Fruit fly (Drosophila melanogaster): ENCODE measurements around the gene RfC38.

Gene RfC38

dm6 chr2L:11091111-11091510 lies 39.3 kb downstream of the RfC38 start, which contains the start of gene Wdr59 (continued):
- no peak for TF ChIP-seq D19B (GFP tag; optimal IDR thresholded peaks at IDR 0.05)
- TF ChIP-seq schlank (tag; optimal IDR thresholded peaks at IDR 0.05): no peak
- no peak for TF ChIP-seq ara (GFP tag; IDR thresholded peaks at IDR 0.05)
- no peak for TF ChIP-seq nau (GFP tag; optimal IDR thresholded peaks at IDR 0.05)
- no peak for TF ChIP-seq CG15011 (GFP tag; optimal IDR thresholded peaks at IDR 0.05)
- no peak for TF ChIP-seq Bteb2 (GFP tag; optimal IDR thresholded peaks at IDR 0.05)
- TF ChIP-seq CG2889 (GFP tag; IDR thresholded peaks at IDR 0.05): no peak
- peak; percentile 46 for TF ChIP-seq HmgZ (tag; optimal IDR thresholded peaks at IDR 0.05)
- no peak for TF ChIP-seq dan (GFP tag; IDR thresholded peaks at IDR 0.05)
- TF ChIP-seq Rx (GFP tag; IDR thresholded peaks at IDR 0.05): no peak
- no peak for TF ChIP-seq yki (optimal IDR thresholded peaks at IDR 0.05)
- TF ChIP-seq Mad (GFP tag; optimal IDR thresholded peaks at IDR 0.05): peak; percentile 22
- TF ChIP-seq Gug (GFP tag; IDR thresholded peaks at IDR 0.05): peak; percentile 22; the same call in 1 of the 4 replicates
- TF ChIP-seq CG2116 (GFP tag; optimal IDR thresholded peaks at IDR 0.05): peak; percentile 91
- TF ChIP-seq Hmx (GFP tag; optimal IDR thresholded peaks at IDR 0.05): peak; percentile 2
- no peak for TF ChIP-seq fru (optimal IDR thresholded peaks at IDR 0.05)
- peak; percentile 50 for TF ChIP-seq Sry-δ (GFP tag; optimal IDR thresholded peaks at IDR 0.05)
- no peak for TF ChIP-seq Optix (GFP tag; IDR thresholded peaks at IDR 0.05)
- TF ChIP-seq Asciz (GFP tag; optimal IDR thresholded peaks at IDR 0.05): no peak
- no peak for TF ChIP-seq CG3281 (GFP tag; optimal IDR thresholded peaks at IDR 0.05)
- TF ChIP-seq odd (GFP tag; optimal IDR thresholded peaks at IDR 0.05): no peak
- TF ChIP-seq CG13775 (GFP tag; optimal IDR thresholded peaks at IDR 0.05): peak; percentile 2
- TF ChIP-seq Abd-B (GFP tag; optimal IDR thresholded peaks at IDR 0.05): peak; percentile 58
- no peak for TF ChIP-seq gt (GFP tag; IDR thresholded peaks at IDR 0.05)
- peak; percentile 39 for TF ChIP-seq CG12155 (GFP tag; optimal IDR thresholded peaks at IDR 0.05)
- TF ChIP-seq eve (GFP tag; optimal IDR thresholded peaks at IDR 0.05): no peak
- TF ChIP-seq row (GFP tag; IDR thresholded peaks at IDR 0.05): peak; percentile 93
- no peak for TF ChIP-seq ase (GFP tag; IDR thresholded peaks at IDR 0.05)
- TF ChIP-seq CG18262 (tag; optimal IDR thresholded peaks at IDR 0.05): no peak
- peak; percentile 80 for TF ChIP-seq sens (GFP tag)
- TF ChIP-seq pan (optimal IDR thresholded peaks at IDR 0.05): no peak
- TF ChIP-seq pan (GFP tag; optimal IDR thresholded peaks at IDR 0.05 in 1 of 2, IDR thresholded peaks at IDR 0.05 in 1 of 2): peak in 1 of 2 experiments; percentile 25
- peak; percentile 33 for TF ChIP-seq CG15696 (tag; optimal IDR thresholded peaks at IDR 0.05)
- no peak for TF ChIP-seq Dip3 (GFP tag; optimal IDR thresholded peaks at IDR 0.05)
- no peak for TF ChIP-seq Elba2 (GFP tag; optimal IDR thresholded peaks at IDR 0.05)
- no peak for TF ChIP-seq CG13894 (tag; optimal IDR thresholded peaks at IDR 0.05)
- peak; percentile 60; the same call in 1 of the 2 replicates for TF ChIP-seq CG2129 (GFP tag; IDR thresholded peaks at IDR 0.05; ENCODE audit: partially characterized antibody)
- no peak for TF ChIP-seq Gsc (GFP tag; IDR thresholded peaks at IDR 0.05)
- no peak for TF ChIP-seq CG7987 (GFP tag; optimal IDR thresholded peaks at IDR 0.05)
- TF ChIP-seq cad (GFP tag; optimal IDR thresholded peaks at IDR 0.05): no peak
- TF ChIP-seq salm (tag; optimal IDR thresholded peaks at IDR 0.05): no peak
- TF ChIP-seq nerfin-1 (tag; optimal IDR thresholded peaks at IDR 0.05): no peak
- no peak for TF ChIP-seq fd102C (GFP tag; optimal IDR thresholded peaks at IDR 0.05)
- TF ChIP-seq Fer2 (tag; optimal IDR thresholded peaks at IDR 0.05): no peak
- peak; percentile 77 for TF ChIP-seq CG14710 (tag; optimal IDR thresholded peaks at IDR 0.05)
- peak; percentile 29 for TF ChIP-seq CG1602 (GFP tag; optimal IDR thresholded peaks at IDR 0.05)
- no peak; the same call in 2 of the 3 replicates for TF ChIP-seq zen2 (GFP tag; IDR thresholded peaks at IDR 0.05; ENCODE audit: partially characterized antibody)
- TF ChIP-seq CG1529 (GFP tag; optimal IDR thresholded peaks at IDR 0.05): no peak
- TF ChIP-seq D19A (tag; optimal IDR thresholded peaks at IDR 0.05): no peak
- TF ChIP-seq Spps (tag; optimal IDR thresholded peaks at IDR 0.05): peak; percentile 12
- TF ChIP-seq CG2202 (tag; optimal IDR thresholded peaks at IDR 0.05): no peak
- peak; percentile 62; the same call in 1 of the 2 replicates for TF ChIP-seq Bgb (GFP tag; IDR thresholded peaks at IDR 0.05; ENCODE audit: partially characterized antibody)
- TF ChIP-seq zfh1 (GFP tag; IDR thresholded peaks at IDR 0.05): peak; percentile 52; the same call in 2 of the 3 replicates
